Worm (Caenorhabditis elegans) whole organism, L4 larva: Measurements from ENCODE around the gene R09D1.13.

Experiments
- R02D3.7 ChIP-seq: fragments of 150-350 bp; sonication (generic microtip); optimal IDR thresholded peaks from 3 replicates; lab custom pipeline; 2014; ENCODE audit warnings: missing biosample characterization, missing genetic modification characterization
- T26A8.4 ChIP-seq: fragments of 200-800 bp; sonication (Bioruptor generic); IDR thresholded peaks from 2 replicates; pipeline ENCODE4 v1.3.6; 2022; ENCODE audit warnings: missing genetic modification characterization, missing compliant biosample characterization
- Y75B8A.6 ChIP-seq: fragments of 200-800 bp; sonication (Bioruptor generic); IDR thresholded peaks from 2 replicates; pipeline ENCODE4 v1.3.6; 2022; ENCODE audit warnings: missing genetic modification reagents, missing genetic modification characterization, missing compliant biosample characterization
- dmd-6 ChIP-seq: fragments of 200-800 bp; sonication (Bioruptor generic); IDR thresholded peaks from 2 replicates; pipeline ENCODE4 v1.3.6; 2022; ENCODE audit warnings: missing genetic modification reagents, missing genetic modification characterization, missing compliant biosample characterization
- fkh-10 ChIP-seq: fragments of 150-350 bp; optimal IDR thresholded peaks from 2 replicates; lab custom pipeline; 2014; ENCODE audit warnings: missing biosample characterization, missing genetic modification reagents, missing genetic modification characterization
- fos-1 ChIP-seq: fragments of 150-350 bp; optimal IDR thresholded peaks from 2 replicates; lab custom pipeline; 2014; ENCODE audit warnings: missing biosample characterization, missing genetic modification characterization
- mdl-1 ChIP-seq, 2 experiments: fragments of 150-350 bp in 1 of 2; sonication (generic microtip) in 1 of 2; optimal IDR thresholded peaks; 2 replicates each; lab custom pipeline; 2014 to 2017; ENCODE audit warnings: missing biosample characterization in 2 of 2, missing genetic modification characterization in 2 of 2
- nhr-25 ChIP-seq: sonication (generic microtip); optimal IDR thresholded peaks from 2 replicates; lab custom pipeline; 2017; ENCODE audit warnings: missing genetic modification characterization, mild to moderate bottlenecking, missing compliant biosample characterization, antibody characterized with exemption, moderate library complexity, borderline replicate concordance; ENCODE audit not compliant: insufficient read depth
- pqm-1 ChIP-seq: sonication (generic microtip); optimal IDR thresholded peaks from 2 replicates; lab custom pipeline; 2017; ENCODE audit warnings: missing biosample characterization, missing genetic modification characterization
- snpc-4 ChIP-seq: fragments of 150-350 bp; optimal IDR thresholded peaks from 2 replicates; lab custom pipeline; 2014; ENCODE audit warnings: missing biosample characterization, missing genetic modification characterization
- unc-130 ChIP-seq: sonication (generic microtip); optimal IDR thresholded peaks from 2 replicates; lab custom pipeline; 2016; ENCODE audit warnings: missing genetic modification reagents, missing genetic modification characterization, missing compliant biosample characterization
- unc-62 ChIP-seq, 3 experiments: fragments of 150-350 bp in 1 of 3; sonication (generic microtip); optimal IDR thresholded peaks in 2 of 3; peaks in 1 of 3; 1 replicate in 1 of 3; 2 replicates in 2 of 3; lab custom pipeline; 2014 to 2017; ENCODE audit warnings: missing biosample characterization in 3 of 3, missing genetic modification characterization in 3 of 3, missing genetic modification reagents in 3 of 3, missing genotype in 1 of 3
- zag-1 ChIP-seq: fragments of 150-350 bp; optimal IDR thresholded peaks from 2 replicates; lab custom pipeline; 2014; ENCODE audit warnings: missing biosample characterization, missing genetic modification characterization

- TF ChIP-seq dmd-6 (GFP tag; lab: Robert Waterston, UW), result no peak
- TF ChIP-seq mdl-1 (tag; optimal IDR thresholded peaks at IDR 0.05; lab: Kevin White, UChicago), result no peak
- TF ChIP-seq fkh-10 (GFP tag; lab: Kevin White, UChicago), result no peak
- TF ChIP-seq T26A8.4 (GFP tag; lab: Robert Waterston, UW), result no peak
- TF ChIP-seq nhr-25 (tag; lab: Kevin White, UChicago), result no peak
- no peak for TF ChIP-seq pqm-1 (tag; lab: Kevin White, UChicago)
- no peak for TF ChIP-seq fos-1 (tag; lab: Kevin White, UChicago)
- no peak for TF ChIP-seq snpc-4 (tag; lab: Kevin White, UChicago)
- TF ChIP-seq Y75B8A.6 (GFP tag; lab: Robert Waterston, UW), result no peak
- TF ChIP-seq unc-62 (GFP tag; optimal IDR thresholded peaks at IDR 0.05 in 1 of 2; lab: Kevin White, UChicago), result no peak
- TF ChIP-seq unc-62 (tag; optimal IDR thresholded peaks at IDR 0.05; lab: Kevin White, UChicago), result no peak
- no peak for TF ChIP-seq zag-1 (tag; lab: Kevin White, UChicago)
- no peak for TF ChIP-seq unc-130 (GFP tag; lab: Kevin White, UChicago)
- TF ChIP-seq R02D3.7 (tag; lab: Kevin White, UChicago), result no peak
Measured at ce11 chrII:9445368-9445767, at the start of gene R09D1.13.
